Worm (Caenorhabditis elegans) whole organism, late embryonic: ENCODE results near the gene psmd-9.
A peak's percentile ranks its signal among the peaks of the same experiment; 100 is the strongest.

ENCODE experiments used
- C08G9.2 ChIP-seq: sonication (generic microtip); optimal IDR thresholded peaks from 2 replicates; lab custom pipeline; 2016; ENCODE audit warnings: mild to moderate bottlenecking, missing genetic modification characterization, moderate library complexity, missing compliant biosample characterization
- C38D4.7 ChIP-seq: fragments of 200-800 bp; sonication (Bioruptor generic); optimal IDR thresholded peaks from 2 replicates; lab custom pipeline; 2018; ENCODE audit warnings: mild to moderate bottlenecking, missing genetic modification characterization, moderate library complexity, missing compliant biosample characterization
- F13H6.1 ChIP-seq: sonication (generic microtip); optimal IDR thresholded peaks from 2 replicates; lab custom pipeline; 2016; ENCODE audit warnings: missing genetic modification characterization, missing compliant biosample characterization
- K02D7.2 ChIP-seq: sonication (generic microtip); optimal IDR thresholded peaks from 2 replicates; lab custom pipeline; 2017; ENCODE audit warnings: mild to moderate bottlenecking, missing genetic modification characterization, missing compliant biosample characterization
- Y22D7AL.16 ChIP-seq: sonication (generic microtip); optimal IDR thresholded peaks from 2 replicates; lab custom pipeline; 2016; ENCODE audit warnings: missing genetic modification characterization, missing compliant biosample characterization
- ahr-1 ChIP-seq: sonication (generic microtip); optimal IDR thresholded peaks from 2 replicates; lab custom pipeline; 2016; ENCODE audit warnings: missing genetic modification characterization, missing compliant biosample characterization
- ceh-14 ChIP-seq: sonication (generic microtip); optimal IDR thresholded peaks from 2 replicates; lab custom pipeline; 2016; ENCODE audit warnings: missing genotype, missing genetic modification characterization, missing compliant biosample characterization
- ceh-19 ChIP-seq: fragments of 200-800 bp; sonication (Bioruptor generic); optimal IDR thresholded peaks from 2 replicates; lab custom pipeline; 2018; ENCODE audit warnings: mild to moderate bottlenecking, missing genetic modification characterization, missing compliant biosample characterization
- ceh-2 ChIP-seq: sonication (generic microtip); optimal IDR thresholded peaks from 2 replicates; lab custom pipeline; 2016; ENCODE audit warnings: missing genotype, missing genetic modification characterization, missing compliant biosample characterization
- ceh-24 ChIP-seq: sonication (generic microtip); optimal IDR thresholded peaks from 2 replicates; lab custom pipeline; 2016; ENCODE audit warnings: mild to moderate bottlenecking, missing genetic modification characterization, missing compliant biosample characterization
- ceh-30 ChIP-seq: fragments of 150-350 bp; optimal IDR thresholded peaks from 2 replicates; lab custom pipeline; 2014; ENCODE audit warnings: missing biosample characterization, missing genetic modification characterization
- ceh-34 ChIP-seq: sonication (generic microtip); optimal IDR thresholded peaks from 2 replicates; lab custom pipeline; 2016; ENCODE audit warnings: mild to moderate bottlenecking, missing genetic modification characterization, missing compliant biosample characterization
- ceh-45 ChIP-seq: fragments of 200-800 bp; sonication (Bioruptor generic); IDR thresholded peaks from 2 replicates; pipeline ENCODE4 v1.3.6; 2022; ENCODE audit warnings: missing genetic modification reagents, missing genetic modification characterization, missing compliant biosample characterization
- dmd-4 ChIP-seq: sonication (generic microtip); optimal IDR thresholded peaks from 2 replicates; lab custom pipeline; 2016; ENCODE audit warnings: borderline replicate concordance, missing genetic modification characterization, missing compliant biosample characterization
- dve-1 ChIP-seq: sonication (generic microtip); optimal IDR thresholded peaks from 2 replicates; lab custom pipeline; 2017; ENCODE audit warnings: antibody characterized with exemption, mild to moderate bottlenecking, missing genetic modification characterization, missing compliant biosample characterization
- elt-2 ChIP-seq: sonication (generic microtip); optimal IDR thresholded peaks from 2 replicates; lab custom pipeline; 2016; ENCODE audit warnings: missing genetic modification reagents, missing genetic modification characterization, missing compliant biosample characterization
- ets-4 ChIP-seq: sonication (generic microtip); optimal IDR thresholded peaks from 2 replicates; lab custom pipeline; 2016; ENCODE audit warnings: missing genetic modification characterization, missing compliant biosample characterization
- eyg-1 ChIP-seq: sonication (generic microtip); optimal IDR thresholded peaks from 2 replicates; lab custom pipeline; 2016; ENCODE audit warnings: missing genotype, missing genetic modification characterization, missing compliant biosample characterization
- fax-1 ChIP-seq: sonication (generic microtip); optimal IDR thresholded peaks from 2 replicates; lab custom pipeline; 2016; ENCODE audit warnings: missing genotype, missing genetic modification characterization, missing compliant biosample characterization
- fkh-10 ChIP-seq: fragments of 150-350 bp; optimal IDR thresholded peaks from 2 replicates; lab custom pipeline; 2014; ENCODE audit warnings: missing biosample characterization, missing genetic modification reagents, missing genetic modification characterization
- hlh-30 ChIP-seq: sonication (generic microtip); optimal IDR thresholded peaks from 2 replicates; lab custom pipeline; 2017; ENCODE audit warnings: antibody characterized with exemption, missing genetic modification characterization, missing compliant biosample characterization; ENCODE audit not compliant: insufficient read depth
- hlh-6 ChIP-seq: sonication (generic microtip); optimal IDR thresholded peaks from 2 replicates; lab custom pipeline; 2016; ENCODE audit warnings: missing genotype, missing genetic modification characterization, missing compliant biosample characterization
- hlh-8 ChIP-seq: sonication (generic microtip); optimal IDR thresholded peaks from 2 replicates; lab custom pipeline; 2016; ENCODE audit warnings: missing genotype, missing genetic modification characterization, missing compliant biosample characterization
- lim-6 ChIP-seq: sonication (generic microtip); optimal IDR thresholded peaks from 2 replicates; lab custom pipeline; 2016; ENCODE audit warnings: missing genetic modification characterization, missing compliant biosample characterization
- lin-11 ChIP-seq: fragments of 200-800 bp; sonication (Bioruptor generic); optimal IDR thresholded peaks from 2 replicates; lab custom pipeline; 2018; ENCODE audit warnings: mild to moderate bottlenecking, missing genetic modification characterization, missing compliant biosample characterization
- madf-2 ChIP-seq: sonication (generic microtip); optimal IDR thresholded peaks from 2 replicates; lab custom pipeline; 2017; ENCODE audit warnings: missing genetic modification characterization, missing compliant biosample characterization
- mec-3 ChIP-seq: sonication (generic microtip); optimal IDR thresholded peaks from 2 replicates; lab custom pipeline; 2016; ENCODE audit warnings: borderline replicate concordance, missing genetic modification characterization, missing compliant biosample characterization
- nfya-1 ChIP-seq: sonication (generic microtip); optimal IDR thresholded peaks from 2 replicates; lab custom pipeline; 2017; ENCODE audit warnings: missing genetic modification characterization, mild to moderate bottlenecking, missing compliant biosample characterization, antibody characterized with exemption, moderate library complexity
- nhr-232 ChIP-seq: sonication (generic microtip); optimal IDR thresholded peaks from 2 replicates; lab custom pipeline; 2016; ENCODE audit warnings: missing genetic modification characterization, missing compliant biosample characterization
- npax-4 ChIP-seq: sonication (generic microtip); optimal IDR thresholded peaks from 2 replicates; lab custom pipeline; 2016; ENCODE audit warnings: missing genetic modification characterization, missing compliant biosample characterization
- odd-2 ChIP-seq: sonication (generic microtip); optimal IDR thresholded peaks from 2 replicates; lab custom pipeline; 2017; ENCODE audit warnings: antibody characterized with exemption, mild to moderate bottlenecking, missing genetic modification characterization, missing compliant biosample characterization
- pag-3 ChIP-seq: sonication (generic microtip); optimal IDR thresholded peaks from 2 replicates; lab custom pipeline; 2016; ENCODE audit warnings: missing compliant biosample characterization, missing genetic modification characterization, borderline replicate concordance
- pat-9 ChIP-seq: fragments of 200-800 bp; sonication (Bioruptor generic); optimal IDR thresholded peaks from 2 replicates; lab custom pipeline; 2018; ENCODE audit warnings: mild to moderate bottlenecking, missing genetic modification characterization, moderate library complexity, missing compliant biosample characterization
- pax-1 ChIP-seq: fragments of 150-350 bp; optimal IDR thresholded peaks from 2 replicates; lab custom pipeline; 2014; ENCODE audit warnings: missing biosample characterization, missing genetic modification characterization
- pha-4 ChIP-seq: fragments of 150-350 bp; optimal IDR thresholded peaks from 2 replicates; lab custom pipeline; 2018; ENCODE audit warnings: missing biosample characterization, missing genetic modification reagents, missing genetic modification characterization
- pros-1 ChIP-seq: fragments of 150-350 bp; optimal IDR thresholded peaks from 2 replicates; lab custom pipeline; 2014; ENCODE audit warnings: missing biosample characterization, missing genetic modification reagents, missing genetic modification characterization
- ref-2 ChIP-seq: sonication (generic microtip); optimal IDR thresholded peaks from 2 replicates; lab custom pipeline; 2016; ENCODE audit warnings: missing genetic modification characterization, missing compliant biosample characterization
- rnt-1 ChIP-seq: sonication (generic microtip); optimal IDR thresholded peaks from 2 replicates; lab custom pipeline; 2016; ENCODE audit warnings: missing genetic modification characterization, missing compliant biosample characterization
- sox-2 ChIP-seq: fragments of 200-800 bp; sonication (Bioruptor generic); IDR thresholded peaks from 2 replicates; pipeline ENCODE4 v1.3.6; 2022; ENCODE audit warnings: missing genetic modification reagents, missing genetic modification characterization, missing compliant biosample characterization
- syd-9 ChIP-seq: sonication (generic microtip); optimal IDR thresholded peaks from 2 replicates; lab custom pipeline; 2016; ENCODE audit warnings: mild to moderate bottlenecking, missing genetic modification characterization, moderate library complexity, missing compliant biosample characterization
- ttx-3 ChIP-seq: sonication (generic microtip); optimal IDR thresholded peaks from 2 replicates; lab custom pipeline; 2016; ENCODE audit warnings: missing genetic modification reagents, missing genetic modification characterization, missing compliant biosample characterization
- unc-3 ChIP-seq, 2 experiments: fragments of 200-800 bp in 1 of 2; sonication (Bioruptor generic) in 1 of 2; sonication (generic microtip) in 1 of 2; conservative IDR thresholded peaks in 1 of 2; optimal IDR thresholded peaks in 1 of 2; 2 replicates each; pipeline versions ENCODE4 v1.3.6 to Lab custom; 2016 to 2022; ENCODE audit warnings: missing compliant biosample characterization in 2 of 2, missing genetic modification characterization in 2 of 2, missing genetic modification reagents in 1 of 2
- unc-55 ChIP-seq: sonication (generic microtip); optimal IDR thresholded peaks from 2 replicates; lab custom pipeline; 2017; ENCODE audit warnings: missing biosample characterization, missing genetic modification reagents, missing genetic modification characterization
- unc-86 ChIP-seq: sonication (generic microtip); optimal IDR thresholded peaks from 2 replicates; lab custom pipeline; 2016; ENCODE audit warnings: missing genetic modification characterization, missing compliant biosample characterization

Gene psmd-9

ce11 chrII:6913309-6913708 is 11.4 kb downstream of the psmd-9 start, which contains the start of gene cyn-10 (continued):
- TF ChIP-seq madf-2 (tag; lab: Kevin White, UChicago): peak; percentile 43
- TF ChIP-seq eyg-1 (tag; lab: Kevin White, UChicago): peak; percentile 65
- peak; percentile 91 for TF ChIP-seq hlh-8
- no peak for TF ChIP-seq hlh-30
- TF ChIP-seq nhr-232 (tag; lab: Kevin White, UChicago): no peak
- no peak for TF ChIP-seq ceh-30 (tag; lab: Kevin White, UChicago)
- TF ChIP-seq lim-6: peak; percentile 66
- TF ChIP-seq ceh-19 (GFP tag; lab: Kevin White, UChicago): peak; percentile 5
- TF ChIP-seq ceh-24: no peak
- no peak for TF ChIP-seq dve-1
- peak; percentile 29 for TF ChIP-seq F13H6.1 (tag; lab: Kevin White, UChicago)
- TF ChIP-seq ceh-34 (tag; lab: Kevin White, UChicago): peak; percentile 47
- TF ChIP-seq pha-4 (tag; lab: Kevin White, UChicago): no peak
- TF ChIP-seq mec-3 (tag; lab: Kevin White, UChicago): peak; percentile 67
- TF ChIP-seq Y22D7AL.16 (tag; lab: Kevin White, UChicago): no peak
- no peak for TF ChIP-seq C38D4.7
- no peak for TF ChIP-seq pat-9
- TF ChIP-seq lin-11: no peak
- no peak for TF ChIP-seq pros-1
- peak; percentile 42 for TF ChIP-seq unc-86
- peak; percentile 61 for TF ChIP-seq elt-2 (tag; lab: Kevin White, UChicago)
- TF ChIP-seq npax-4: peak; percentile 5
- TF ChIP-seq unc-55 (GFP tag; lab: Kevin White, UChicago): no peak
- TF ChIP-seq ceh-14 (tag; lab: Kevin White, UChicago): peak; percentile 80
- peak; percentile 56 for TF ChIP-seq syd-9
- no peak for TF ChIP-seq fkh-10 (GFP tag; lab: Kevin White, UChicago)
- no peak for TF ChIP-seq odd-2 (tag; lab: Kevin White, UChicago)
- peak; percentile 80 for TF ChIP-seq rnt-1
- TF ChIP-seq ceh-45: no peak
- TF ChIP-seq K02D7.2 (tag; lab: Kevin White, UChicago): no peak
- peak; percentile 89 for TF ChIP-seq ref-2
- TF ChIP-seq nfya-1 (tag; lab: Kevin White, UChicago): no peak
- peak; percentile 69 for TF ChIP-seq fax-1 (tag; lab: Kevin White, UChicago)
- TF ChIP-seq unc-3 (GFP tag; conservative IDR thresholded peaks at IDR 0.05; lab: Robert Waterston, UW): peak; percentile 61
- peak; percentile 21 for TF ChIP-seq unc-3 (tag; optimal IDR thresholded peaks at IDR 0.05; lab: Kevin White, UChicago)
- 0 out of 2 replicates have a peak, but pooled peaks have one; percentile 16 for TF ChIP-seq sox-2 (GFP tag; lab: Robert Waterston, UW)

ce11 chrII:6915875-6916274 is 14.0 kb downstream of the psmd-9 start, which contains the start of gene B0252.8:
Gene B0252.8, plus strand, starts transcription at chrII:6916166.
- TF ChIP-seq hlh-30 (no peak), ets-4 (tag; lab: Kevin White, UChicago) (no peak), hlh-8 (no peak), ceh-2 (tag; lab: Kevin White, UChicago) (no peak), sox-2 (GFP tag; lab: Robert Waterston, UW) (no peak), dmd-4 (tag; lab: Kevin White, UChicago) (no peak), ceh-34 (tag; lab: Kevin White, UChicago) (no peak)
- TF ChIP-seq, all 69 proteins: peak for 0

ce11 chrII:6917710-6918109 is 15.8 kb downstream of the psmd-9 start, which contains the start of gene B0252.11:
Gene B0252.11, minus strand, starts transcription at chrII:6917810.
- TF ChIP-seq mec-3 (tag; lab: Kevin White, UChicago) (no peak), madf-2 (tag; lab: Kevin White, UChicago) (no peak), hlh-6 (tag; lab: Kevin White, UChicago) (no peak), ceh-30 (tag; lab: Kevin White, UChicago) (no peak), pax-1 (no peak), ahr-1 (tag; lab: Kevin White, UChicago) (no peak), odd-2 (tag; lab: Kevin White, UChicago) (no peak), C08G9.2 (tag; lab: Kevin White, UChicago) (no peak), pag-3 (tag; lab: Kevin White, UChicago) (no peak), nfya-1 (tag; lab: Kevin White, UChicago) (no peak), ceh-34 (tag; lab: Kevin White, UChicago) (no peak), dve-1 (no peak), K02D7.2 (tag; lab: Kevin White, UChicago) (no peak), ttx-3 (tag; lab: Kevin White, UChicago) (no peak)
